Worm (Caenorhabditis elegans): ENCODE measurements around the gene snpn-1.

ce11 chrIV:5086961-5087326 lies 3.9 kb downstream of the snpn-1 start:
- TF ChIP-seq dao-5 (tag; optimal IDR thresholded peaks at IDR 0.05) (no peak), W03F9.2 (tag; optimal IDR thresholded peaks at IDR 0.05) (no peak), him-1 (tag; optimal IDR thresholded peaks at IDR 0.05) (no peak)

Data from whole organism, L4/young adult.